Worm (Caenorhabditis elegans) whole organism, early embryonic: Measurements from ENCODE around the gene ztf-30.

ENCODE experiments used
- B0310.2 ChIP-seq: sonication (generic microtip); optimal IDR thresholded peaks from 2 replicates; lab custom pipeline; 2016; ENCODE audit warnings: mild to moderate bottlenecking, missing genetic modification characterization, missing compliant biosample characterization
- F13C5.2 ChIP-seq: sonication (generic microtip); optimal IDR thresholded peaks from 2 replicates; lab custom pipeline; 2017; ENCODE audit warnings: mild to moderate bottlenecking, missing genetic modification characterization, inconsistent platforms, missing compliant biosample characterization
- aly-1 ChIP-seq: sonication (generic microtip); optimal IDR thresholded peaks from 2 replicates; lab custom pipeline; 2016; ENCODE audit warnings: missing genetic modification characterization, missing compliant biosample characterization
- ama-1 ChIP-seq: fragments of 150-350 bp; optimal IDR thresholded peaks from 2 replicates; lab custom pipeline; 2014
- ceh-13 ChIP-seq: fragments of 200-800 bp; sonication (Bioruptor generic); optimal IDR thresholded peaks from 2 replicates; lab custom pipeline; 2018; ENCODE audit warnings: mild to moderate bottlenecking, missing genetic modification characterization, missing compliant biosample characterization
- ceh-36 ChIP-seq: sonication (generic microtip); optimal IDR thresholded peaks from 2 replicates; lab custom pipeline; 2016; ENCODE audit warnings: missing genetic modification characterization, inconsistent platforms, missing compliant biosample characterization
- ets-7 ChIP-seq: sonication (generic microtip); optimal IDR thresholded peaks from 2 replicates; lab custom pipeline; 2016; ENCODE audit warnings: missing genotype, missing genetic modification characterization, missing compliant biosample characterization
- flt-1 ChIP-seq: fragments of 200-800 bp; sonication (Bioruptor generic); IDR thresholded peaks from 2 replicates; pipeline ENCODE4 v1.3.6; 2022; ENCODE audit warnings: missing genetic modification characterization, missing compliant biosample characterization
- hmbx-1 ChIP-seq: sonication (generic microtip); optimal IDR thresholded peaks from 2 replicates; lab custom pipeline; 2016; ENCODE audit warnings: mild to moderate bottlenecking, missing genetic modification characterization, missing compliant biosample characterization
- hmg-4 ChIP-seq: fragments of 200-800 bp; sonication (Bioruptor generic); optimal IDR thresholded peaks from 2 replicates; lab custom pipeline; 2018; ENCODE audit warnings: mild to moderate bottlenecking, missing genetic modification characterization, missing compliant biosample characterization
- hnd-1 ChIP-seq: sonication (generic microtip); optimal IDR thresholded peaks from 2 replicates; lab custom pipeline; 2016; ENCODE audit warnings: missing genetic modification characterization, missing compliant biosample characterization
- pes-1 ChIP-seq: fragments of 200-800 bp; sonication (Bioruptor generic); IDR thresholded peaks from 2 replicates; pipeline ENCODE4 v1.3.6; 2022; ENCODE audit warnings: missing genetic modification reagents, missing genetic modification characterization, missing compliant biosample characterization
- scrt-1 ChIP-seq: fragments of 200-800 bp; sonication (Bioruptor generic); IDR thresholded peaks from 2 replicates; pipeline ENCODE4 v1.3.6; 2022; ENCODE audit warnings: missing genetic modification characterization, missing compliant biosample characterization
- sea-1 ChIP-seq: fragments of 200-800 bp; sonication (Bioruptor generic); conservative IDR thresholded peaks from 2 replicates; pipeline ENCODE4 v1.3.6; 2022; ENCODE audit warnings: missing genetic modification characterization, missing compliant biosample characterization
- tbx-11 ChIP-seq: fragments of 200-800 bp; sonication (Bioruptor generic); IDR thresholded peaks from 2 replicates; pipeline ENCODE4 v1.3.6; 2022; ENCODE audit warnings: missing genetic modification characterization, missing compliant biosample characterization
- tbx-37 ChIP-seq: fragments of 200-800 bp; sonication (Bioruptor generic); conservative IDR thresholded peaks from 2 replicates; pipeline ENCODE4 v1.3.6; 2022; ENCODE audit warnings: missing genetic modification reagents, missing genetic modification characterization, missing compliant biosample characterization
- tra-4 ChIP-seq: sonication (generic microtip); optimal IDR thresholded peaks from 2 replicates; lab custom pipeline; 2017; ENCODE audit warnings: missing genetic modification characterization, missing compliant biosample characterization

Gene ztf-30

ce11 chrIII:8552125-8552524, 45.5 kb downstream of the ztf-30 start, which contains the start of gene C02D5.4:
TSS of gene C02D5.4 (plus strand) at chrIII:8552165.
- no peak for TF ChIP-seq hnd-1 (tag; lab: Kevin White, UChicago)

ce11 chrIII:8551705-8552104, 46.0 kb downstream of the ztf-30 start:
- TF ChIP-seq ceh-36 (tag; lab: Kevin White, UChicago) (no peak), hmg-4 (GFP tag; lab: Kevin White, UChicago) (no peak), aly-1 (tag; lab: Kevin White, UChicago) (no peak), hmbx-1 (no peak), F13C5.2 (no peak), tbx-37 (no peak), tra-4 (tag; lab: Kevin White, UChicago) (no peak), ets-7 (tag; lab: Kevin White, UChicago) (no peak), ceh-13 (GFP tag; lab: Kevin White, UChicago) (no peak), pes-1 (GFP tag; lab: Robert Waterston, UW) (no peak), ama-1 (lab: Kevin White, UChicago) (no peak), sea-1 (no peak), flt-1 (no peak), scrt-1 (GFP tag; lab: Robert Waterston, UW) (no peak), tbx-11 (GFP tag; lab: Robert Waterston, UW) (no peak), B0310.2 (tag; lab: Kevin White, UChicago) (no peak)

- no peak for TF ChIP-seq pes-1 (GFP tag; lab: Robert Waterston, UW)
- no peak for TF ChIP-seq hmbx-1
- no peak for TF ChIP-seq ceh-36 (tag; lab: Kevin White, UChicago)
- TF ChIP-seq ama-1 (lab: Kevin White, UChicago): no peak
- TF ChIP-seq hnd-1 (tag; lab: Kevin White, UChicago): no peak
- TF ChIP-seq flt-1: no peak
- TF ChIP-seq tbx-37: no peak
- TF ChIP-seq ceh-13 (GFP tag; lab: Kevin White, UChicago): no peak
- TF ChIP-seq ets-7 (tag; lab: Kevin White, UChicago): no peak
- TF ChIP-seq tra-4 (tag; lab: Kevin White, UChicago): no peak
- no peak for TF ChIP-seq aly-1 (tag; lab: Kevin White, UChicago)
- no peak for TF ChIP-seq tbx-11 (GFP tag; lab: Robert Waterston, UW)
- no peak for TF ChIP-seq hmg-4 (GFP tag; lab: Kevin White, UChicago)
- no peak for TF ChIP-seq scrt-1 (GFP tag; lab: Robert Waterston, UW)
- no peak for TF ChIP-seq sea-1
- no peak for TF ChIP-seq B0310.2 (tag; lab: Kevin White, UChicago)
- TF ChIP-seq F13C5.2: no peak
Measured at ce11 chrIII:8545515-8545914, 52.2 kb downstream of the ztf-30 start, which contains the start of gene ZC21.6. TSS of gene ZC21.6 (minus strand) at chrIII:8545615.
